Fruit fly (Drosophila melanogaster): ENCODE measurements around the gene CG7523.

DNA sequence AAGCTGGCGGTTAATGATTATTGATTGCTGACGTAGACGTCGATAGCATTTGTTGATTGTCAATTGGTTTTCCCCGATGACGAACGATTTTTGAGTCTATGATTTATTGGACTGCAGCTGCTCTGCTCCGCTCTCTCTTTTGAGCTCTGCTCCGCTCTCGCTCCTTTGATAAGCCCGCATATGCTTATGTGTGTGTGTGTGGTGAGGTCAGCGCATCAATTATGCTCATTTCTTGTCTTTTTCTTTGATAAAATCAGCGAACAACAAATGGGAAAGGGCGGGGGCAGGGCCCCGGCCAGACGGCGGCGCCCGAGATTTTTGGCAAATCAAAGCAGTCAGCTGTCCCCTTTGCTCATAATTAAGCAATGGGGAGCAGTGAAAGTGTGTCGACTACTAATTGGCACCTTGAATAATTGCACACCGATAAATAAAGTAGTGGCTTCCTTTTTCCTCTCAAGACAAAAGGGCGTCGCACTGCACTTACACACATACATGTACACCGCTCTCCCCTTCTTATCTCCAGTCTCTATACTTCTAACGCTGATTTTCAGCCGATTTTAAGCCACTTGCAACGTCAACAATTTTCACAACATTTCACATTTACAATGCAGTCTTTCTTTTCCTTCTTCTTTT is 11.0 kb upstream of the CG7523 start:
- TF ChIP-seq psq (optimal IDR thresholded peaks at IDR 0.05) (no peak), Myc (optimal IDR thresholded peaks at IDR 0.05) (no peak), h (optimal IDR thresholded peaks at IDR 0.05) (no peak)
